Fruit fly (Drosophila melanogaster) whole organism, embryonic: ENCODE measurements around the gene CG4452.

ENCODE experiments used
- BtbVII ChIP-seq: fragments of 200-800 bp; sonication (Bioruptor generic); optimal IDR thresholded peaks from 3 replicates; lab custom pipeline; 2017; ENCODE audit warnings: missing biosample characterization, mild to moderate bottlenecking, missing genetic modification characterization
- CG13296 ChIP-seq: fragments of 200-800 bp; sonication (Bioruptor generic); optimal IDR thresholded peaks from 3 replicates; lab custom pipeline; 2018; ENCODE audit warnings: missing biosample characterization, mild to moderate bottlenecking, missing genetic modification characterization
- CG16779 ChIP-seq: fragments of 200-800 bp; sonication (Bioruptor generic); IDR thresholded peaks from 2 replicates; pipeline ENCODE4 v1.3.6; 2022; ENCODE audit warnings: missing biosample characterization, missing genetic modification characterization
- CG16813 ChIP-seq: fragments of 200-800 bp; sonication (Bioruptor generic); IDR thresholded peaks from 3 replicates; pipeline ENCODE4 v1.3.6; 2022; ENCODE audit warnings: missing biosample characterization, missing genetic modification characterization; ENCODE audit not compliant: partially characterized antibody
- CG17328 ChIP-seq: fragments of 200-800 bp; sonication (Bioruptor generic); IDR thresholded peaks from 2 replicates; pipeline ENCODE4 v1.3.6; 2022; ENCODE audit warnings: missing biosample characterization, missing genetic modification characterization
- CG17829 ChIP-seq: fragments of 200-800 bp; optimal IDR thresholded peaks from 2 replicates; lab custom pipeline; 2019; ENCODE audit warnings: missing biosample characterization, mild to moderate bottlenecking, missing genetic modification characterization, moderate library complexity
- CG2116 ChIP-seq: fragments of 200-800 bp; sonication (Bioruptor generic); optimal IDR thresholded peaks from 3 replicates; lab custom pipeline; 2018; ENCODE audit warnings: missing biosample characterization, mild to moderate bottlenecking, missing genetic modification characterization
- CG4617 ChIP-seq: fragments of 200-800 bp; sonication (Bioruptor generic); optimal IDR thresholded peaks from 3 replicates; lab custom pipeline; 2016; ENCODE audit warnings: missing biosample characterization, missing genetic modification characterization, borderline replicate concordance
- CG6175 ChIP-seq: fragments of 200-800 bp; sonication (Bioruptor generic); IDR thresholded peaks from 3 replicates; pipeline ENCODE4 v1.3.6; 2022; ENCODE audit warnings: missing biosample characterization, missing genetic modification characterization
- CG6813 ChIP-seq: fragments of 200-800 bp; sonication (Bioruptor generic); optimal IDR thresholded peaks from 2 replicates; lab custom pipeline; 2017; ENCODE audit warnings: missing biosample characterization, missing genetic modification characterization, mild to moderate bottlenecking, moderate library complexity, missing genetic modification reagents
- CG8089 ChIP-seq: fragments of 200-800 bp; sonication (Bioruptor generic); optimal IDR thresholded peaks from 3 replicates; lab custom pipeline; 2016; ENCODE audit warnings: missing biosample characterization, missing genetic modification characterization
- CG8478 ChIP-seq: fragments of >200 bp; optimal IDR thresholded peaks from 2 replicates; lab custom pipeline; 2018
- CG9727 ChIP-seq: fragments of 200-800 bp; sonication (Bioruptor generic); optimal IDR thresholded peaks from 3 replicates; lab custom pipeline; 2017; ENCODE audit warnings: missing biosample characterization, mild to moderate bottlenecking, missing genetic modification characterization
- CG9876 ChIP-seq: fragments of 200-800 bp; sonication (Bioruptor generic); optimal IDR thresholded peaks from 2 replicates; lab custom pipeline; 2016; ENCODE audit warnings: missing biosample characterization, missing genetic modification characterization
- Deaf1 ChIP-seq: fragments of 200-800 bp; optimal IDR thresholded peaks from 3 replicates; lab custom pipeline; 2019; ENCODE audit warnings: missing biosample characterization, mild to moderate bottlenecking, missing genetic modification characterization, moderate library complexity
- Doc2 ChIP-seq: fragments of 200-800 bp; sonication (Bioruptor generic); IDR thresholded peaks from 2 replicates; pipeline ENCODE4 v1.3.6; 2022; ENCODE audit warnings: missing biosample characterization, missing genetic modification characterization
- E2f2 ChIP-seq: fragments of 200-800 bp; sonication (Bioruptor generic); IDR thresholded peaks from 2 replicates; pipeline ENCODE4 v1.3.6; 2022; ENCODE audit warnings: missing biosample characterization, missing genetic modification characterization
- Fer3 ChIP-seq: fragments of 200-800 bp; sonication (Bioruptor generic); optimal IDR thresholded peaks from 2 replicates; lab custom pipeline; 2018; ENCODE audit warnings: missing biosample characterization, mild to moderate bottlenecking, missing genetic modification characterization, moderate library complexity
- HLH54F ChIP-seq: fragments of 200-800 bp; sonication (Bioruptor generic); optimal IDR thresholded peaks from 3 replicates; lab custom pipeline; 2016; ENCODE audit warnings: missing biosample characterization, missing genetic modification characterization
- Hand ChIP-seq: fragments of 200-800 bp; sonication (Bioruptor generic); optimal IDR thresholded peaks from 2 replicates; lab custom pipeline; 2017; ENCODE audit warnings: mild to moderate bottlenecking, missing biosample characterization, missing genetic modification reagents, missing genetic modification characterization
- HmgD ChIP-seq: fragments of 200-800 bp; sonication (Bioruptor generic); optimal IDR thresholded peaks from 3 replicates; lab custom pipeline; 2016; ENCODE audit warnings: missing biosample characterization, missing genetic modification characterization
- Hmr ChIP-seq: fragments of 200-800 bp; sonication (Bioruptor generic); optimal IDR thresholded peaks from 3 replicates; lab custom pipeline; 2017; ENCODE audit warnings: mild to moderate bottlenecking, missing biosample characterization, missing genetic modification reagents, missing genetic modification characterization
- Jarid2 ChIP-seq: fragments of 200-800 bp; sonication (Bioruptor generic); optimal IDR thresholded peaks from 3 replicates; lab custom pipeline; 2017; ENCODE audit warnings: mild to moderate bottlenecking, missing biosample characterization, missing genetic modification reagents, missing genetic modification characterization
- Mes4 ChIP-seq: fragments of 200-800 bp; sonication (Bioruptor generic); optimal IDR thresholded peaks from 2 replicates; lab custom pipeline; 2016; ENCODE audit warnings: missing biosample characterization, missing genetic modification characterization
- Neu2 ChIP-seq: fragments of 200-800 bp; sonication (Bioruptor generic); optimal IDR thresholded peaks from 3 replicates; lab custom pipeline; 2016; ENCODE audit warnings: missing biosample characterization, missing genetic modification characterization, borderline replicate concordance
- Oaz ChIP-seq: fragments of 200-800 bp; sonication (Bioruptor generic); IDR thresholded peaks from 2 replicates; pipeline ENCODE4 v1.3.6; 2022; ENCODE audit warnings: missing biosample characterization, missing genetic modification characterization
- Optix ChIP-seq: fragments of 200-800 bp; sonication (Bioruptor generic); IDR thresholded peaks from 3 replicates; pipeline ENCODE4 v1.3.6; 2022; ENCODE audit warnings: missing biosample characterization, missing genetic modification characterization
- Ssrp ChIP-seq: fragments of 200-800 bp; sonication (Bioruptor generic); optimal IDR thresholded peaks from 2 replicates; lab custom pipeline; 2018; ENCODE audit warnings: missing biosample characterization, mild to moderate bottlenecking, missing genetic modification characterization, moderate library complexity
- al ChIP-seq: fragments of 200-800 bp; sonication (Bioruptor generic); IDR thresholded peaks from 2 replicates; pipeline ENCODE4 v1.3.6; 2022; ENCODE audit warnings: missing biosample characterization, missing genetic modification characterization
- cad ChIP-seq: fragments of >200 bp; optimal IDR thresholded peaks from 2 replicates; lab custom pipeline; 2017; ENCODE audit warnings: missing biosample characterization, missing genetic modification characterization
- danr ChIP-seq: fragments of 200-800 bp; sonication (Bioruptor generic); IDR thresholded peaks from 2 replicates; pipeline ENCODE4 v1.3.6; 2022; ENCODE audit warnings: missing biosample characterization, missing genetic modification characterization
- eyg ChIP-seq: fragments of 200-800 bp; sonication (Bioruptor generic); optimal IDR thresholded peaks from 3 replicates; lab custom pipeline; 2016; ENCODE audit warnings: missing biosample characterization, missing genetic modification characterization
- fd64A ChIP-seq: fragments of 200-800 bp; sonication (Bioruptor generic); optimal IDR thresholded peaks from 3 replicates; lab custom pipeline; 2018; ENCODE audit warnings: missing biosample characterization, mild to moderate bottlenecking, missing genetic modification characterization
- kay ChIP-seq: fragments of 200-800 bp; sonication (Bioruptor generic); optimal IDR thresholded peaks from 2 replicates; lab custom pipeline; 2016; ENCODE audit warnings: missing biosample characterization, missing genetic modification characterization
- ken ChIP-seq: fragments of 200-800 bp; sonication (Bioruptor generic); IDR thresholded peaks from 3 replicates; pipeline ENCODE4 v1.3.6; 2022; ENCODE audit warnings: missing biosample characterization, missing genetic modification characterization
- knrl ChIP-seq: fragments of 200-800 bp; sonication (Bioruptor generic); IDR thresholded peaks from 3 replicates; pipeline ENCODE4 v1.3.6; 2022; ENCODE audit warnings: missing biosample characterization, missing genetic modification characterization; ENCODE audit not compliant: partially characterized antibody
- mirr ChIP-seq: fragments of 200-800 bp; sonication (Bioruptor generic); optimal IDR thresholded peaks from 3 replicates; lab custom pipeline; 2018; ENCODE audit warnings: missing biosample characterization, mild to moderate bottlenecking, missing genetic modification characterization
- nerfin-2 ChIP-seq: fragments of 200-800 bp; sonication (Bioruptor generic); IDR thresholded peaks from 2 replicates; pipeline ENCODE4 v1.3.6; 2022; ENCODE audit warnings: missing biosample characterization, missing genetic modification characterization; ENCODE audit not compliant: partially characterized antibody
- peb ChIP-seq: fragments of 200-800 bp; sonication (Bioruptor generic); IDR thresholded peaks from 2 replicates; pipeline ENCODE4 v1.3.6; 2022; ENCODE audit warnings: missing biosample characterization, missing genetic modification characterization
- salm ChIP-seq: fragments of 200-800 bp; sonication (Bioruptor generic); optimal IDR thresholded peaks from 2 replicates; lab custom pipeline; 2018; ENCODE audit warnings: missing biosample characterization, mild to moderate bottlenecking, missing genetic modification characterization
- sc ChIP-seq, 3 experiments: fragments of >200 bp in 2 of 3; fragments of 200-800 bp in 1 of 3; sonication (Bioruptor generic) in 1 of 3; optimal IDR thresholded peaks; 2 replicates in 2 of 3; 3 replicates in 1 of 3; lab custom pipeline; 2017; ENCODE audit warnings: mild to moderate bottlenecking in 1 of 3, missing biosample characterization in 1 of 3, missing genetic modification characterization in 1 of 3, missing genetic modification reagents in 1 of 3
- sens ChIP-seq: fragments of 200-800 bp; sonication (Bioruptor generic); peaks from one replicate; lab custom pipeline; 2016; ENCODE audit warnings: missing biosample characterization, missing genetic modification characterization
- ssp ChIP-seq: fragments of 200-800 bp; sonication (Bioruptor generic); IDR thresholded peaks from 2 replicates; pipeline ENCODE4 v1.3.6; 2022; ENCODE audit warnings: missing biosample characterization, missing genetic modification characterization
- stwl ChIP-seq: fragments of 200-800 bp; sonication (Bioruptor generic); optimal IDR thresholded peaks from 3 replicates; lab custom pipeline; 2018; ENCODE audit warnings: missing biosample characterization, mild to moderate bottlenecking, missing genetic modification characterization, moderate library complexity
- trem ChIP-seq: fragments of 200-800 bp; optimal IDR thresholded peaks from 3 replicates; lab custom pipeline; 2019; ENCODE audit warnings: missing biosample characterization, mild to moderate bottlenecking, missing genetic modification characterization, moderate library complexity
- vnd ChIP-seq: fragments of 200-800 bp; sonication (Bioruptor generic); IDR thresholded peaks from 3 replicates; pipeline ENCODE4 v1.3.6; 2022; ENCODE audit warnings: missing biosample characterization, missing genetic modification characterization; ENCODE audit not compliant: partially characterized antibody

CG4452 gene

DNA sequence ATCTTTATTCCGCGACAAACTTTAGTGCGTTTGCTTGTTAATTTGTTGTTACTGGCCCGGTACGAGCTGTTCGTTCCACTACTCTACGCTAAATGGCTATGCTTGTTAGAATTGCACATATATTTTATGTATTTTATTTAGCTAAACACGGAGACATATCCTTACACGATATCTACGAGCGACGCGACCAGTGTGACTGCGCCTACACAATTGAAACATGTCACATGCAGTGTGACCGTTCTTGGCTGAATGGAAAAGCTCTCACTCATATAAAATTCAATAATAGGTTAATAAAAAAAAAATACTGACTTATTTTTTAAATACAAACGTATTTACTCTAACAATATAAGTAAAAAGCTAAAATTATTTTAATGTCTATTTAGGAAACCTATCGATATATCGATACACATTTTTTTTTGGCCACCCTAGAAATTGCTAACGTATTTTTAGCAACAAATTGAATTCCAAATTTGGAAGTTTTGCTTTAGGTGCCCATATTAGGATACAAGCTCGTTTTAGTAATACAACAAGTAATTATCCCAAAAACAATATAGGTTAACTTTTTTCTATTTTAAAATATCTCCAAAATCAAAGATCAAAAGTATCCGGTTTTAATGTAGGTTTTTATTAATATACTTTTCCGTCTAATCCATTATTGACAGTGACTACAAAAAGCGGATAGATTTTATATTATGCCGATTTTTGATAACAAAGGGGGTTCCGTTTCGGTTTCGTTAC is 32.0 kb downstream of the CG4452 start, which contains the start of gene CG4080 (continued):
- peak; percentile 77 for TF ChIP-seq CG16813 (GFP tag; lab: Robert Waterston, UW)
- no peak for TF ChIP-seq CG16779 (GFP tag; lab: Robert Waterston, UW)
- no peak for TF ChIP-seq al (GFP tag; lab: Robert Waterston, UW)
- no peak for TF ChIP-seq CG6175 (GFP tag; lab: Robert Waterston, UW)
- peak; percentile 86 for TF ChIP-seq Jarid2 (GFP tag; lab: Kevin White, UChicago)
- no peak for TF ChIP-seq danr (GFP tag; lab: Robert Waterston, UW)
- no peak for TF ChIP-seq salm (tag; lab: Kevin White, UChicago)
- TF ChIP-seq CG9876: no peak
- peak; percentile 57 for TF ChIP-seq CG17829 (tag; lab: Kevin White, UChicago)
- no peak for TF ChIP-seq HmgD (GFP tag; lab: Kevin White, UChicago)
- TF ChIP-seq CG17328 (GFP tag; lab: Robert Waterston, UW): no peak
- peak; percentile 86 for TF ChIP-seq stwl
- TF ChIP-seq CG9727 (GFP tag; lab: Kevin White, UChicago): no peak
- no peak for TF ChIP-seq Ssrp (tag; lab: Kevin White, UChicago)
- TF ChIP-seq trem: peak; percentile 61
- TF ChIP-seq Hmr (GFP tag; lab: Kevin White, UChicago): peak; percentile 42
- TF ChIP-seq CG2116 (GFP tag; lab: Kevin White, UChicago): peak; percentile 89
- no peak for TF ChIP-seq eyg (GFP tag; lab: Kevin White, UChicago)
- no peak for TF ChIP-seq ssp (GFP tag; lab: Robert Waterston, UW)
- TF ChIP-seq Doc2 (GFP tag; lab: Robert Waterston, UW): no peak
- no peak for TF ChIP-seq mirr (GFP tag; lab: Kevin White, UChicago)
- TF ChIP-seq sc (optimal IDR thresholded peaks at IDR 0.05; lab: Kevin White, UChicago): no peak
- TF ChIP-seq sc (GFP tag; optimal IDR thresholded peaks at IDR 0.05; lab: Kevin White, UChicago): no peak
- TF ChIP-seq HLH54F (GFP tag; lab: Kevin White, UChicago): no peak
- TF ChIP-seq Optix (GFP tag; lab: Robert Waterston, UW): no peak
- peak; percentile 19 for TF ChIP-seq Mes4
- no peak for TF ChIP-seq Oaz (GFP tag; lab: Robert Waterston, UW)
- TF ChIP-seq vnd (GFP tag; lab: Robert Waterston, UW): peak; percentile 76
- TF ChIP-seq E2f2 (GFP tag; lab: Robert Waterston, UW): peak; percentile 29; the same call in 1 of the 2 replicates
- TF ChIP-seq nerfin-2 (GFP tag; lab: Robert Waterston, UW): no peak; the same call in none of the 2 replicates
- TF ChIP-seq CG4617 (GFP tag; lab: Kevin White, UChicago): peak; percentile 56
- TF ChIP-seq sens (GFP tag; lab: Kevin White, UChicago): peak; percentile 88
- TF ChIP-seq CG13296 (GFP tag; lab: Kevin White, UChicago): no peak
- peak; percentile 84 for TF ChIP-seq knrl (GFP tag; lab: Robert Waterston, UW)
- TF ChIP-seq BtbVII (GFP tag; lab: Kevin White, UChicago): no peak
- no peak for TF ChIP-seq CG8089 (GFP tag; lab: Kevin White, UChicago)
- TF ChIP-seq Hand (GFP tag; lab: Kevin White, UChicago): no peak
- TF ChIP-seq Deaf1: peak; percentile 49
- TF ChIP-seq fd64A (GFP tag; lab: Kevin White, UChicago): no peak
- no peak for TF ChIP-seq Fer3 (tag; lab: Kevin White, UChicago)
- no peak for TF ChIP-seq Neu2 (GFP tag; lab: Kevin White, UChicago)
- no peak for TF ChIP-seq peb
- TF ChIP-seq CG8478 (lab: Kevin White, UChicago): no peak
- TF ChIP-seq ken (GFP tag; lab: Robert Waterston, UW): no peak
- no peak for TF ChIP-seq cad (GFP tag; lab: Kevin White, UChicago)
- no peak for TF ChIP-seq CG6813 (GFP tag; lab: Kevin White, UChicago)
- TF ChIP-seq kay: no peak
